Worm (Caenorhabditis elegans) whole organism, L4/young adult: ENCODE results near the gene apy-1.

Source experiments
- W03F9.2 ChIP-seq: fragments of 150-350 bp; optimal IDR thresholded peaks from 2 replicates; lab custom pipeline; 2014; ENCODE audit warnings: missing biosample characterization, missing genetic modification characterization
- him-1 ChIP-seq: sonication (generic microtip); optimal IDR thresholded peaks from 2 replicates; lab custom pipeline; 2016; ENCODE audit warnings: missing genotype, missing genetic modification reagents, missing genetic modification characterization, missing compliant biosample characterization

- TF ChIP-seq him-1 (tag; lab: Kevin White, UChicago), result no peak
- no peak for TF ChIP-seq W03F9.2 (tag; lab: Kevin White, UChicago)
Measured at ce11 chrX:7525271-7525670, 44.3 kb downstream of the apy-1 start, which contains the start of gene F46C8.3.
